Worm (Caenorhabditis elegans): ENCODE results near the gene W05H9.4.

The W05H9.4 gene

DNA sequence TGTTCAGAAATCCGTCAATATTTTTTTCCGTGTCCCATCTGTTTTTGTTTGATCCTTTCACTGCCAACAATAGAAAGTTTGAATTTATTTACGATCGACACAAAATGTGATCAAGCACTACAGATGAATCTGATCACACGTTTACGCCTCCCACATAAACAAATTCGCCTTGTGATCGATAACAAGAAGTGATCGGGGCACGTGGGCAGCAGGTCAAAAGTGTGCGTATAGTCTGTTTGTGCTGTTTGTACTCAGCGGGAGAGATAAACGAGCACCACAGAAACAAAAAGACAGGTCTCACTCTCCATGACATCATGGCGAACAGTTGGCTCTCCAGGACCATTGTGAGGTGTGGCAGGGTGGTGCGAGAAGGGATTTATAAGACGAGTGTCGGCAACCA, 7.9 kb upstream of the W05H9.4 start:
- TF ChIP-seq unc-120 (tag; optimal IDR thresholded peaks at IDR 0.05; ENCODE audit: poor library complexity, severe bottlenecking) (peak; percentile 30), hlh-1 (tag; optimal IDR thresholded peaks at IDR 0.05) (peak; percentile 90), nhr-2 (tag; optimal IDR thresholded peaks at IDR 0.05) (peak; percentile 84), ceh-39 (tag; optimal IDR thresholded peaks at IDR 0.05) (peak; percentile 36), nhr-28 (tag; optimal IDR thresholded peaks at IDR 0.05) (no peak), cnd-1 (tag; optimal IDR thresholded peaks at IDR 0.05) (peak; percentile 81), sptf-1 (tag; optimal IDR thresholded peaks at IDR 0.05) (no peak), unc-62 (GFP tag; optimal IDR thresholded peaks at IDR 0.05) (peak; percentile 47), mep-1 (tag; optimal IDR thresholded peaks at IDR 0.05) (peak; percentile 29)

DNA sequence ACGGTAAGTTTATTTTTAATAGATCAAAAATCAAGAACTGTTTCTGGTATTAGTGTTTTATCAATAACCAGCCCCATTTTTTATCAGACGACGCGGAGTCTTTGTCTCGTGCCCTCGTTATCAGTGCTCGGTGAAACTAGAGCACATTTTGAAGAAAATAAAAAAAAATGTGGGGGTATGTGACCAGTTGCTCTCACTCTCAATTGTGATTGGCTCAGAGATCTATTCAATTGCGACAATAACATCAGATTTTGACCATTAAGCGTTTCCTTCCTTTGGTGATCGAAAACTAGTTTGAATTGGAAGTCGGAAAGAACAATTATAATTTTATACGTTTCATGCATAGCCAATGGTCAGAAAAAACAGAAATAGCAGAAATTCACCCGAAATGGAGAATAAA, 7.0 kb upstream of the W05H9.4 start:
- TF ChIP-seq lin-32 (GFP tag; optimal IDR thresholded peaks at IDR 0.05) (no peak), elt-3 (tag; optimal IDR thresholded peaks at IDR 0.05) (no peak), ztf-11 (tag; optimal IDR thresholded peaks at IDR 0.05) (no peak), nhr-2 (tag; optimal IDR thresholded peaks at IDR 0.05) (no peak), pha-4 (tag; optimal IDR thresholded peaks at IDR 0.05) (no peak)

DNA sequence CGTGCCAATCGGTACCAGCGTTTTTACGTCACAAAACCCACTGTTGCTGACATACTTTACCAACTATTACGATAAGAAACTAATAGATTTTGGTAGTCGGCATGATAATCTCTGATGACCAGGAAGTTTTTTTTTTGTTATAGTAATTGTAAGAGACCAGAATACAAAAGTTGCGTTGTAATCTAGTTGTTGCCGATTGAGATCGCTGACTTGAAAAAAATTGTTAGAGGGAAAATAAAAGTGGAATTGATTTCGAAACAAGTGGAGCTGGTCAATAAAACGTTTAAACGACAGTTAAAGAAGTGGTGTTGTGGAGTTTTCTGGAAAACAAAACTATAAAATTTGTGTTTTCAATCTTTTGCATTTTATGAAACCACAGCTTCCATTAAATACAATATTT, 6.5 kb upstream of the W05H9.4 start:
- TF ChIP-seq snpc-4 (tag; optimal IDR thresholded peaks at IDR 0.05), result no peak
- no peak for TF ChIP-seq drap-1 (GFP tag; optimal IDR thresholded peaks at IDR 0.05)
- TF ChIP-seq unc-39 (tag; optimal IDR thresholded peaks at IDR 0.05), result no peak
- no peak for TF ChIP-seq ces-1 (GFP tag; optimal IDR thresholded peaks at IDR 0.05)
- no peak for TF ChIP-seq ztf-11 (tag; optimal IDR thresholded peaks at IDR 0.05)
- TF ChIP-seq nhr-2 (tag; optimal IDR thresholded peaks at IDR 0.05), result no peak
- no peak for TF ChIP-seq mls-2 (tag; optimal IDR thresholded peaks at IDR 0.05)
- TF ChIP-seq sptf-1 (tag; optimal IDR thresholded peaks at IDR 0.05), result no peak
- TF ChIP-seq nhr-12 (tag; optimal IDR thresholded peaks at IDR 0.05), result no peak
- TF ChIP-seq lsy-2 (tag; optimal IDR thresholded peaks at IDR 0.05), result no peak
- TF ChIP-seq blmp-1 (tag; optimal IDR thresholded peaks at IDR 0.05), result no peak
- no peak for TF ChIP-seq nhr-28 (tag; optimal IDR thresholded peaks at IDR 0.05)
- TF ChIP-seq lin-13 (tag; optimal IDR thresholded peaks at IDR 0.05), result no peak
- TF ChIP-seq M03D4.4 (tag; optimal IDR thresholded peaks at IDR 0.05), result no peak
- TF ChIP-seq cnd-1 (tag; optimal IDR thresholded peaks at IDR 0.05), result no peak
- TF ChIP-seq tbx-8 (GFP tag; optimal IDR thresholded peaks at IDR 0.05), result no peak
- TF ChIP-seq pha-4 (tag; optimal IDR thresholded peaks at IDR 0.05), result no peak
- no peak for TF ChIP-seq ceh-43 (GFP tag; optimal IDR thresholded peaks at IDR 0.05)
- no peak for TF ChIP-seq bed-3 (GFP tag; optimal IDR thresholded peaks at IDR 0.05)
- no peak for TF ChIP-seq nhr-237 (tag; optimal IDR thresholded peaks at IDR 0.05)

DNA sequence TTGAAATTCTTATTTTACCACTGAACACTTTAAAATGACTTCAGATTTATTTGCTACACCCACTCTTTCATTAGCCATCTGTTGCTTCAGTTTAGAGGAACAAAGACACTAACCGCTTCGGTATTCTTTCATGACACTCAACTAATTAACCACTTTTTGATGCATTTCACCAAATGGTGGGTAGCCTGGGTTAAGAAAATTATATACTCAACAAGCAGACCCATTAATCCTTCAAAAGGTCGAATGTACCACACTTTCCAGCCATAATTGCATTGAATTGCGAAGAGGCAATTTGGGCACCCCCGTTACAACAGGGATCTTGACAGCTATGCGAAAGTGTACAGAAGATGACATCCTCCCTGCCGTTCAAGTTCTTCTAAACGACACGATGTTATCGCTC, 5.0 kb upstream of the W05H9.4 start:
- TF ChIP-seq nhr-2 (tag; optimal IDR thresholded peaks at IDR 0.05) (peak; percentile 42), cnd-1 (tag; optimal IDR thresholded peaks at IDR 0.05) (peak; percentile 67), ceh-43 (GFP tag; optimal IDR thresholded peaks at IDR 0.05) (peak; percentile 62), nhr-237 (tag; optimal IDR thresholded peaks at IDR 0.05) (no peak), lin-32 (GFP tag; optimal IDR thresholded peaks at IDR 0.05) (peak; percentile 61), elt-1 (tag; optimal IDR thresholded peaks at IDR 0.05; ENCODE audit: borderline replicate concordance, insufficient read depth) (no peak), ceh-83 (GFP tag; optimal IDR thresholded peaks at IDR 0.05) (no peak), flh-1 (GFP tag; optimal IDR thresholded peaks at IDR 0.05) (no peak), sptf-1 (tag; optimal IDR thresholded peaks at IDR 0.05) (peak; percentile 12), ces-1 (GFP tag; optimal IDR thresholded peaks at IDR 0.05) (peak; percentile 53), ztf-11 (tag; optimal IDR thresholded peaks at IDR 0.05) (no peak), drap-1 (GFP tag; optimal IDR thresholded peaks at IDR 0.05) (no peak), unc-39 (tag; optimal IDR thresholded peaks at IDR 0.05) (no peak), pha-4 (tag; optimal IDR thresholded peaks at IDR 0.05) (no peak)

- TF ChIP-seq ceh-39 (tag; optimal IDR thresholded peaks at IDR 0.05) (peak; percentile 23), nhr-76 (tag; optimal IDR thresholded peaks at IDR 0.05) (no peak), pha-4 (tag; optimal IDR thresholded peaks at IDR 0.05) (no peak), nhr-2 (tag; optimal IDR thresholded peaks at IDR 0.05) (peak; percentile 87), snpc-4 (tag; optimal IDR thresholded peaks at IDR 0.05) (no peak), sem-2 (GFP tag; optimal IDR thresholded peaks at IDR 0.05) (no peak), ceh-83 (GFP tag; optimal IDR thresholded peaks at IDR 0.05) (no peak), nhr-28 (tag; optimal IDR thresholded peaks at IDR 0.05) (no peak), elt-1 (tag; optimal IDR thresholded peaks at IDR 0.05; ENCODE audit: borderline replicate concordance, insufficient read depth) (no peak), mls-2 (tag; optimal IDR thresholded peaks at IDR 0.05) (no peak), mep-1 (tag; optimal IDR thresholded peaks at IDR 0.05) (no peak), flh-1 (GFP tag; optimal IDR thresholded peaks at IDR 0.05) (no peak), M03D4.4 (tag; optimal IDR thresholded peaks at IDR 0.05) (no peak), cnd-1 (tag; optimal IDR thresholded peaks at IDR 0.05) (peak; percentile 93), zip-8 (tag; optimal IDR thresholded peaks at IDR 0.05) (no peak), hlh-1 (tag; optimal IDR thresholded peaks at IDR 0.05) (peak; percentile 55), unc-62 (GFP tag; optimal IDR thresholded peaks at IDR 0.05) (peak; percentile 57), lin-32 (GFP tag; optimal IDR thresholded peaks at IDR 0.05) (peak; percentile 99), nhr-12 (tag; optimal IDR thresholded peaks at IDR 0.05) (no peak), ham-2 (GFP tag; optimal IDR thresholded peaks at IDR 0.05) (no peak), tbx-8 (GFP tag; optimal IDR thresholded peaks at IDR 0.05) (no peak), lsy-2 (tag; optimal IDR thresholded peaks at IDR 0.05) (no peak), ces-1 (GFP tag; optimal IDR thresholded peaks at IDR 0.05) (no peak), elt-3 (tag; optimal IDR thresholded peaks at IDR 0.05) (no peak), drap-1 (GFP tag; optimal IDR thresholded peaks at IDR 0.05) (no peak), nhr-237 (tag; optimal IDR thresholded peaks at IDR 0.05) (no peak), blmp-1 (tag; optimal IDR thresholded peaks at IDR 0.05) (no peak), mab-5 (tag; optimal IDR thresholded peaks at IDR 0.05) (no peak), unc-120 (tag; optimal IDR thresholded peaks at IDR 0.05; ENCODE audit: poor library complexity, severe bottlenecking) (no peak), unc-39 (tag; optimal IDR thresholded peaks at IDR 0.05) (no peak), bed-3 (GFP tag; optimal IDR thresholded peaks at IDR 0.05) (no peak), lin-13 (tag; optimal IDR thresholded peaks at IDR 0.05) (no peak), ztf-11 (tag; optimal IDR thresholded peaks at IDR 0.05) (no peak), ceh-43 (GFP tag; optimal IDR thresholded peaks at IDR 0.05) (no peak), sptf-1 (tag; optimal IDR thresholded peaks at IDR 0.05) (no peak)
Measured at ce11 chrX:6259081-6259480, 4.4 kb upstream of the W05H9.4 start.

Data from whole organism, mixed stage, embryonic.